Worm (Caenorhabditis elegans): ENCODE results near the gene htz-1.

ce11 chrIV:4478612-4479011, 32.6 kb downstream of the htz-1 start:
- no peak for TF ChIP-seq flt-1 (GFP tag; IDR thresholded peaks at IDR 0.05)
- no peak for TF ChIP-seq hnd-1 (tag; optimal IDR thresholded peaks at IDR 0.05)
- no peak for TF ChIP-seq hmg-4 (GFP tag; optimal IDR thresholded peaks at IDR 0.05)
- TF ChIP-seq ama-1 (optimal IDR thresholded peaks at IDR 0.05): no peak
- no peak for TF ChIP-seq scrt-1 (GFP tag; IDR thresholded peaks at IDR 0.05)
- no peak for TF ChIP-seq ceh-36 (tag; optimal IDR thresholded peaks at IDR 0.05)
- no peak for TF ChIP-seq tbx-37 (GFP tag; conservative IDR thresholded peaks at IDR 0.05)
- no peak for TF ChIP-seq tbx-11 (GFP tag; IDR thresholded peaks at IDR 0.05)
- no peak for TF ChIP-seq ets-7 (tag; optimal IDR thresholded peaks at IDR 0.05)
- TF ChIP-seq aly-1 (tag; optimal IDR thresholded peaks at IDR 0.05): no peak

Data from whole organism, early embryonic.